Worm (Caenorhabditis elegans) whole organism, L3 larva: ENCODE results near the gene srh-186.
"Not testable (repeated sequence)": the region's sequence is repeated elsewhere in the genome, so short reads cannot be mapped to it uniquely, and the experiment has no call there.

ENCODE experiments used
- ZK546.5 ChIP-seq: sonication (generic microtip); optimal IDR thresholded peaks from 2 replicates; lab custom pipeline; 2017; ENCODE audit warnings: missing biosample characterization, missing genetic modification characterization
- ceh-28 ChIP-seq: fragments of 150-350 bp; optimal IDR thresholded peaks from 2 replicates; lab custom pipeline; 2014; ENCODE audit warnings: missing biosample characterization, missing genetic modification reagents, missing genetic modification characterization
- egl-27 ChIP-seq: sonication (generic microtip); optimal IDR thresholded peaks from 4 replicates; lab custom pipeline; 2017; ENCODE audit warnings: missing biosample characterization, missing genetic modification reagents, missing genetic modification characterization
- elt-1 ChIP-seq: fragments of 150-350 bp; optimal IDR thresholded peaks from 2 replicates; lab custom pipeline; 2014; ENCODE audit warnings: missing biosample characterization, missing genetic modification characterization
- elt-2 ChIP-seq: sonication (generic microtip); optimal IDR thresholded peaks from 2 replicates; lab custom pipeline; 2016; ENCODE audit warnings: missing genetic modification reagents, mild to moderate bottlenecking, missing genetic modification characterization, missing compliant biosample characterization
- nfya-1 ChIP-seq: sonication (generic microtip); optimal IDR thresholded peaks from 2 replicates; lab custom pipeline; 2017; ENCODE audit warnings: missing genetic modification characterization, mild to moderate bottlenecking, missing compliant biosample characterization, antibody characterized with exemption, moderate library complexity; ENCODE audit not compliant: insufficient read depth
- nhr-11 ChIP-seq: fragments of 150-350 bp; optimal IDR thresholded peaks from 2 replicates; lab custom pipeline; 2014; ENCODE audit warnings: missing biosample characterization, missing genetic modification characterization
- nhr-23 ChIP-seq: fragments of 150-350 bp; optimal IDR thresholded peaks from 2 replicates; lab custom pipeline; 2014; ENCODE audit warnings: missing biosample characterization, missing genetic modification reagents, missing genetic modification characterization
- nhr-237 ChIP-seq: fragments of 150-350 bp; optimal IDR thresholded peaks from 2 replicates; lab custom pipeline; 2014; ENCODE audit warnings: missing biosample characterization, missing genetic modification characterization
- pqm-1 ChIP-seq: fragments of 150-350 bp; optimal IDR thresholded peaks from 2 replicates; lab custom pipeline; 2017; ENCODE audit warnings: missing biosample characterization, missing genetic modification characterization, inconsistent platforms

- TF ChIP-seq nhr-23 (tag; lab: Kevin White, UChicago); nhr-11 (tag; lab: Kevin White, UChicago); elt-2 (tag; lab: Kevin White, UChicago); ZK546.5 (tag; lab: Kevin White, UChicago); nhr-237 (tag; lab: Kevin White, UChicago); ceh-28; egl-27; elt-1 (tag; lab: Kevin White, UChicago); nfya-1 (tag; lab: Kevin White, UChicago); pqm-1 (tag; lab: Kevin White, UChicago): not testable (repeated sequence)
Observed at ce11 chrV:15991850-15992249, 36.3 kb downstream of the srh-186 start, which contains the start of gene C06C6.7.
